Worm (Caenorhabditis elegans) whole organism, L2 larva: ENCODE results near the gene ttc-4.

Experiments used
- R02D3.7 ChIP-seq: fragments of 150-350 bp; optimal IDR thresholded peaks from 2 replicates; lab custom pipeline; 2014; ENCODE audit warnings: missing biosample characterization, missing genetic modification characterization
- aly-2 ChIP-seq: fragments of 150-350 bp; optimal IDR thresholded peaks from 2 replicates; lab custom pipeline; 2014; ENCODE audit warnings: missing biosample characterization, missing genetic modification characterization
- ama-1 ChIP-seq: fragments of 150-350 bp; optimal IDR thresholded peaks from 2 replicates; lab custom pipeline; 2018; ENCODE audit warnings: inconsistent platforms
- ceh-82 ChIP-seq: fragments of 150-350 bp; optimal IDR thresholded peaks from 2 replicates; lab custom pipeline; 2014; ENCODE audit warnings: missing biosample characterization, missing genetic modification characterization
- lin-39 ChIP-seq: fragments of 150-350 bp; optimal IDR thresholded peaks from 2 replicates; lab custom pipeline; 2014; ENCODE audit warnings: missing biosample characterization, missing genetic modification reagents, missing genetic modification characterization
- nhr-11 ChIP-seq: fragments of 150-350 bp; optimal IDR thresholded peaks from 2 replicates; lab custom pipeline; 2014; ENCODE audit warnings: missing biosample characterization, missing genetic modification characterization
- nhr-21 ChIP-seq: fragments of 150-350 bp; optimal IDR thresholded peaks from 2 replicates; lab custom pipeline; 2014; ENCODE audit warnings: missing biosample characterization, missing genetic modification characterization
- nhr-23 ChIP-seq: fragments of 150-350 bp; optimal IDR thresholded peaks from 2 replicates; lab custom pipeline; 2014; ENCODE audit warnings: missing biosample characterization, missing genetic modification reagents, missing genetic modification characterization
- nhr-237 ChIP-seq: fragments of 150-350 bp; optimal IDR thresholded peaks from 2 replicates; lab custom pipeline; 2014; ENCODE audit warnings: missing biosample characterization, missing genetic modification characterization
- zag-1 ChIP-seq: fragments of 150-350 bp; optimal IDR thresholded peaks from 2 replicates; lab custom pipeline; 2014; ENCODE audit warnings: missing biosample characterization, missing genetic modification characterization

DNA sequence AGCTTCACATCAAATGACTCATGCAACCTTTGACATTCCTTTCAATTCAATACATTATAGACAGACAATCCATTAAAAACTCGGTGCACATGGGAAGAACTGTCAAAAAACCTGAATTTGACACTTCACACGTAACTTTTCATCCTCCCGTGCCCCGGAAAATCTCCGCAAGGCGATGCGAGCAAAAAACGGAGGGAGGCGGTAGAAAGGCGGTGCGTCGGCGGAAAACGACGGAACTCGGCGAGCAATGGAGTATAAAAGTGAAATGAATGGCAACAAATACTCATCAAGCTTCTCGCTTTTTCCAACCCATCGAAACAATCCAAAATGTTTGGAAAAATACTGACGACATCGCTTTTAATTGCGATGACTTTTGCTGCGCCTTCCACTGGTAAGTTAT lies 16.5 kb upstream of the ttc-4 start, which contains the start of gene T25E4.1:
- TF ChIP-seq ama-1 (lab: Kevin White, UChicago), result no peak
- no peak for TF ChIP-seq lin-39
- TF ChIP-seq nhr-21 (tag; lab: Kevin White, UChicago), result no peak
- TF ChIP-seq nhr-237 (tag; lab: Kevin White, UChicago), result no peak
- no peak for TF ChIP-seq aly-2 (tag; lab: Kevin White, UChicago)
- TF ChIP-seq R02D3.7, result no peak
- TF ChIP-seq zag-1 (tag; lab: Kevin White, UChicago), result no peak
- TF ChIP-seq nhr-11, result no peak
- no peak for TF ChIP-seq ceh-82 (tag; lab: Kevin White, UChicago)
- no peak for TF ChIP-seq nhr-23 (tag; lab: Kevin White, UChicago)
